Fruit fly (Drosophila melanogaster) whole organism, embryonic: Measurements from ENCODE around the gene Vti1a.

Experiments
- Aef1 ChIP-seq: fragments of 200-800 bp; sonication (Bioruptor generic); IDR thresholded peaks from 3 replicates; pipeline ENCODE4 v1.3.6; 2022; ENCODE audit warnings: missing biosample characterization, missing genetic modification characterization
- Atf-2 ChIP-seq: fragments of 200-800 bp; sonication (Bioruptor generic); optimal IDR thresholded peaks from 2 replicates; lab custom pipeline; 2016; ENCODE audit warnings: missing biosample characterization, missing genetic modification characterization
- CG1024 ChIP-seq: fragments of 200-800 bp; sonication (Bioruptor generic); IDR thresholded peaks from 2 replicates; pipeline ENCODE4 v1.3.6; 2022; ENCODE audit warnings: missing biosample characterization, missing genetic modification characterization
- CG10366 ChIP-seq: fragments of 200-800 bp; sonication (Bioruptor generic); IDR thresholded peaks from 2 replicates; pipeline ENCODE4 v1.3.6; 2022; ENCODE audit warnings: missing biosample characterization, missing genetic modification characterization
- CG10543 ChIP-seq: fragments of 200-800 bp; sonication (Bioruptor generic); optimal IDR thresholded peaks from 3 replicates; lab custom pipeline; 2017; ENCODE audit warnings: missing biosample characterization, mild to moderate bottlenecking, missing genetic modification characterization, moderate library complexity
- CG11398 ChIP-seq: fragments of 200-800 bp; sonication (Bioruptor generic); optimal IDR thresholded peaks from 2 replicates; lab custom pipeline; 2016; ENCODE audit warnings: missing biosample characterization, missing genetic modification characterization
- CG11504 ChIP-seq: fragments of 200-800 bp; sonication (Bioruptor generic); optimal IDR thresholded peaks from 3 replicates; lab custom pipeline; 2019; ENCODE audit warnings: missing biosample characterization, mild to moderate bottlenecking, missing genetic modification characterization, moderate library complexity
- CG12659 ChIP-seq: fragments of 200-800 bp; sonication (Bioruptor generic); optimal IDR thresholded peaks from 3 replicates; lab custom pipeline; 2017; ENCODE audit warnings: mild to moderate bottlenecking, missing biosample characterization, missing genetic modification reagents, missing genetic modification characterization
- CG12769 ChIP-seq: fragments of 200-800 bp; sonication (Bioruptor generic); optimal IDR thresholded peaks from 2 replicates; lab custom pipeline; 2019; ENCODE audit warnings: missing biosample characterization, mild to moderate bottlenecking, missing genetic modification characterization, moderate library complexity
- CG12942 ChIP-seq: fragments of 200-800 bp; sonication (Bioruptor generic); optimal IDR thresholded peaks from 3 replicates; lab custom pipeline; 2016; ENCODE audit warnings: missing biosample characterization, missing genetic modification characterization
- CG15479 ChIP-seq: fragments of 200-800 bp; sonication (Bioruptor generic); optimal IDR thresholded peaks from 3 replicates; lab custom pipeline; 2019; ENCODE audit warnings: missing biosample characterization, mild to moderate bottlenecking, missing genetic modification characterization, moderate library complexity
- CG18262 ChIP-seq: fragments of 200-800 bp; optimal IDR thresholded peaks from 3 replicates; lab custom pipeline; 2019; ENCODE audit warnings: missing biosample characterization, mild to moderate bottlenecking, missing genetic modification characterization, moderate library complexity
- CG2678 ChIP-seq: fragments of 200-800 bp; sonication (Bioruptor generic); optimal IDR thresholded peaks from 3 replicates; lab custom pipeline; 2019; ENCODE audit warnings: missing biosample characterization, mild to moderate bottlenecking, missing genetic modification characterization, moderate library complexity
- CG32532 ChIP-seq: fragments of 200-800 bp; sonication (Bioruptor generic); IDR thresholded peaks from 2 replicates; pipeline ENCODE4 v1.3.6; 2022; ENCODE audit warnings: missing biosample characterization, missing genetic modification characterization
- CG34422 ChIP-seq: fragments of 200-800 bp; sonication (Bioruptor generic); IDR thresholded peaks from 3 replicates; pipeline ENCODE4 v1.3.6; 2022; ENCODE audit warnings: missing biosample characterization, missing genetic modification characterization
- CG4360 ChIP-seq: fragments of 200-800 bp; sonication (Bioruptor generic); IDR thresholded peaks from 2 replicates; pipeline ENCODE4 v1.3.6; 2022; ENCODE audit warnings: missing biosample characterization, missing genetic modification characterization
- CG4707 ChIP-seq: fragments of 200-800 bp; sonication (Bioruptor generic); optimal IDR thresholded peaks from 2 replicates; lab custom pipeline; 2018; ENCODE audit warnings: missing biosample characterization, mild to moderate bottlenecking, missing genetic modification characterization, moderate library complexity
- CG6689 ChIP-seq: fragments of 200-800 bp; sonication (Bioruptor generic); IDR thresholded peaks from 2 replicates; pipeline ENCODE4 v1.3.6; 2022; ENCODE audit warnings: missing biosample characterization, missing genetic modification characterization
- CG7987 ChIP-seq: fragments of 200-800 bp; sonication (Bioruptor generic); optimal IDR thresholded peaks from 2 replicates; lab custom pipeline; 2018; ENCODE audit warnings: missing biosample characterization, mild to moderate bottlenecking, missing genetic modification characterization, moderate library complexity
- CG8089 ChIP-seq: fragments of 200-800 bp; sonication (Bioruptor generic); optimal IDR thresholded peaks from 3 replicates; lab custom pipeline; 2016; ENCODE audit warnings: missing biosample characterization, missing genetic modification characterization
- CG9797 ChIP-seq: fragments of 200-800 bp; sonication (Bioruptor generic); optimal IDR thresholded peaks from 3 replicates; lab custom pipeline; 2018; ENCODE audit warnings: missing biosample characterization, mild to moderate bottlenecking, missing genetic modification characterization
- D19B ChIP-seq: fragments of 200-800 bp; sonication (Bioruptor generic); optimal IDR thresholded peaks from 2 replicates; lab custom pipeline; 2017; ENCODE audit warnings: missing biosample characterization, mild to moderate bottlenecking, missing genetic modification characterization
- Fer2 ChIP-seq: fragments of 200-800 bp; sonication (Bioruptor generic); optimal IDR thresholded peaks from 2 replicates; lab custom pipeline; 2018; ENCODE audit warnings: missing biosample characterization, mild to moderate bottlenecking, missing genetic modification characterization, moderate library complexity
- HLH3B ChIP-seq: fragments of 200-800 bp; sonication (Bioruptor generic); IDR thresholded peaks from 2 replicates; pipeline ENCODE4 v1.3.6; 2022; ENCODE audit warnings: missing biosample characterization, missing genetic modification characterization
- Hand ChIP-seq: fragments of 200-800 bp; sonication (Bioruptor generic); optimal IDR thresholded peaks from 2 replicates; lab custom pipeline; 2017; ENCODE audit warnings: mild to moderate bottlenecking, missing biosample characterization, missing genetic modification reagents, missing genetic modification characterization
- HmgZ ChIP-seq: fragments of 200-800 bp; sonication (Bioruptor generic); optimal IDR thresholded peaks from 2 replicates; lab custom pipeline; 2018; ENCODE audit warnings: missing biosample characterization, mild to moderate bottlenecking, missing genetic modification characterization
- Hr51 ChIP-seq, 2 experiments: fragments of 200-800 bp; sonication (Bioruptor generic); optimal IDR thresholded peaks; 2 replicates in 1 of 2; 3 replicates in 1 of 2; lab custom pipeline; 2016 to 2018; ENCODE audit warnings: missing biosample characterization in 2 of 2, missing genetic modification characterization in 2 of 2, mild to moderate bottlenecking in 1 of 2, moderate library complexity in 1 of 2
- Jarid2 ChIP-seq: fragments of 200-800 bp; sonication (Bioruptor generic); optimal IDR thresholded peaks from 3 replicates; lab custom pipeline; 2017; ENCODE audit warnings: mild to moderate bottlenecking, missing biosample characterization, missing genetic modification reagents, missing genetic modification characterization
- NC2β ChIP-seq: fragments of 200-800 bp; sonication (Bioruptor generic); optimal IDR thresholded peaks from 2 replicates; lab custom pipeline; 2016; ENCODE audit warnings: missing biosample characterization, missing genetic modification characterization
- Pdp1 ChIP-seq, 2 experiments: fragments of 200-800 bp; sonication (Bioruptor generic); optimal IDR thresholded peaks; 3 replicates each; lab custom pipeline; 2016; ENCODE audit warnings: missing biosample characterization in 2 of 2, missing genetic modification characterization in 2 of 2, mild to moderate bottlenecking in 1 of 2, moderate library complexity in 1 of 2
- Ptx1 ChIP-seq: fragments of 200-800 bp; sonication (Bioruptor generic); IDR thresholded peaks from 2 replicates; pipeline ENCODE4 v1.3.6; 2022; ENCODE audit warnings: missing biosample characterization, missing genetic modification characterization
- Sin3A ChIP-seq: fragments of >200 bp; optimal IDR thresholded peaks from 2 replicates; lab custom pipeline; 2018
- Trl ChIP-seq, 3 experiments: fragments of >200 bp in 2 of 3; fragments of 200-800 bp in 1 of 3; sonication (Bioruptor generic) in 1 of 3; optimal IDR thresholded peaks; 2 replicates in 1 of 3; 3 replicates in 2 of 3; lab custom pipeline; 2016 to 2017; ENCODE audit warnings: missing biosample characterization in 1 of 3, missing genetic modification characterization in 1 of 3
- bigmax ChIP-seq: fragments of 200-800 bp; sonication (Bioruptor generic); optimal IDR thresholded peaks from 2 replicates; lab custom pipeline; 2018; ENCODE audit warnings: missing biosample characterization, mild to moderate bottlenecking, missing genetic modification characterization
- bsh ChIP-seq, 2 experiments: fragments of 200-800 bp; sonication (Bioruptor generic); optimal IDR thresholded peaks; 2 replicates each; lab custom pipeline; 2017 to 2018; ENCODE audit warnings: mild to moderate bottlenecking in 2 of 2, missing biosample characterization in 2 of 2, missing genetic modification characterization in 2 of 2, moderate library complexity in 1 of 2
- corto ChIP-seq: fragments of 200-800 bp; sonication (Bioruptor generic); optimal IDR thresholded peaks from 2 replicates; lab custom pipeline; 2016; ENCODE audit warnings: missing biosample characterization, mild to moderate bottlenecking, missing genetic modification characterization, moderate library complexity
- danr ChIP-seq: fragments of 200-800 bp; sonication (Bioruptor generic); IDR thresholded peaks from 2 replicates; pipeline ENCODE4 v1.3.6; 2022; ENCODE audit warnings: missing biosample characterization, missing genetic modification characterization
- dmrt99B ChIP-seq: fragments of 200-800 bp; sonication (Bioruptor generic); optimal IDR thresholded peaks from 2 replicates; lab custom pipeline; 2018; ENCODE audit warnings: missing biosample characterization, mild to moderate bottlenecking, missing genetic modification characterization, moderate library complexity
- gem ChIP-seq: fragments of 200-800 bp; sonication (Bioruptor generic); optimal IDR thresholded peaks from 2 replicates; lab custom pipeline; 2019; ENCODE audit warnings: missing biosample characterization, mild to moderate bottlenecking, missing genetic modification characterization, moderate library complexity
- ken ChIP-seq: fragments of 200-800 bp; sonication (Bioruptor generic); IDR thresholded peaks from 3 replicates; pipeline ENCODE4 v1.3.6; 2022; ENCODE audit warnings: missing biosample characterization, missing genetic modification characterization
- onecut ChIP-seq: fragments of 200-800 bp; sonication (Bioruptor generic); IDR thresholded peaks from 2 replicates; pipeline ENCODE4 v1.3.6; 2022; ENCODE audit warnings: missing biosample characterization, missing genetic modification characterization
- p53 ChIP-seq: fragments of 200-800 bp; sonication (Bioruptor generic); optimal IDR thresholded peaks from 2 replicates; lab custom pipeline; 2016; ENCODE audit warnings: missing biosample characterization, missing genetic modification characterization
- peb ChIP-seq: fragments of 200-800 bp; sonication (Bioruptor generic); IDR thresholded peaks from 2 replicates; pipeline ENCODE4 v1.3.6; 2022; ENCODE audit warnings: missing biosample characterization, missing genetic modification characterization
- rib ChIP-seq: fragments of 200-800 bp; sonication (Bioruptor generic); IDR thresholded peaks from 2 replicates; pipeline ENCODE4 v1.3.6; 2022; ENCODE audit warnings: missing biosample characterization, missing genetic modification characterization
- ro ChIP-seq: fragments of 200-800 bp; sonication (Bioruptor generic); IDR thresholded peaks from 2 replicates; pipeline ENCODE4 v1.3.6; 2022; ENCODE audit warnings: missing biosample characterization, missing genetic modification characterization
- stwl ChIP-seq: fragments of 200-800 bp; sonication (Bioruptor generic); optimal IDR thresholded peaks from 3 replicates; lab custom pipeline; 2018; ENCODE audit warnings: missing biosample characterization, mild to moderate bottlenecking, missing genetic modification characterization, moderate library complexity
- ttk ChIP-seq: fragments of 200-800 bp; sonication (Bioruptor generic); IDR thresholded peaks from 2 replicates; pipeline ENCODE4 v2.1.2; 2022; ENCODE audit warnings: missing biosample characterization, missing genetic modification characterization
- z ChIP-seq: fragments of 200-800 bp; sonication (Bioruptor generic); IDR thresholded peaks from 3 replicates; pipeline ENCODE4 v1.3.6; 2022; ENCODE audit warnings: missing biosample characterization, missing genetic modification characterization
- zen2 ChIP-seq: fragments of 200-800 bp; sonication (Bioruptor generic); IDR thresholded peaks from 3 replicates; pipeline ENCODE4 v1.3.6; 2022; ENCODE audit warnings: missing biosample characterization, missing genetic modification characterization; ENCODE audit not compliant: partially characterized antibody

The Vti1a gene

dm6 chr3L:739357-740130, 46.8 kb upstream of the Vti1a start (continued):
- TF ChIP-seq CG11398 (GFP tag; lab: Kevin White, UChicago) = no peak
- TF ChIP-seq CG10543 (GFP tag; lab: Kevin White, UChicago) = no peak
- peak; percentile 80 for TF ChIP-seq CG4707 (GFP tag; lab: Kevin White, UChicago)
- TF ChIP-seq CG10366 (GFP tag; lab: Robert Waterston, UW) = no peak
- peak; percentile 55 for TF ChIP-seq CG4360 (GFP tag; lab: Robert Waterston, UW)
- TF ChIP-seq Aef1 (GFP tag; lab: Robert Waterston, UW) = no peak
- no peak for TF ChIP-seq onecut
- no peak for TF ChIP-seq CG15479 (GFP tag; lab: Kevin White, UChicago)
- no peak for TF ChIP-seq NC2β (GFP tag; lab: Kevin White, UChicago)
- 0 out of 2 replicates have a peak, but pooled peaks have one; percentile 8 for TF ChIP-seq ttk (GFP tag; lab: Robert Waterston, UW)
- no peak for TF ChIP-seq Jarid2 (GFP tag; lab: Kevin White, UChicago)
- TF ChIP-seq CG18262 = no peak
- no peak for TF ChIP-seq zen2 (GFP tag; lab: Robert Waterston, UW)
- TF ChIP-seq CG12942 (GFP tag; lab: Kevin White, UChicago) = no peak
- no peak for TF ChIP-seq danr
- TF ChIP-seq Hand (GFP tag; lab: Kevin White, UChicago) = no peak
- TF ChIP-seq CG11504 (tag; lab: Kevin White, UChicago) = peak; percentile 95
- no peak for TF ChIP-seq Pdp1 (GFP tag; optimal IDR thresholded peaks at IDR 0.05; lab: Kevin White, UChicago)
- TF ChIP-seq ken = no peak
- no peak for TF ChIP-seq Ptx1 (GFP tag; lab: Robert Waterston, UW)
- TF ChIP-seq CG34422 (GFP tag; lab: Robert Waterston, UW) = 0 out of 3 replicates have a peak, but pooled peaks have one; percentile 24
- TF ChIP-seq CG8089 (GFP tag; lab: Kevin White, UChicago) = no peak
- TF ChIP-seq CG1024 (GFP tag; lab: Robert Waterston, UW) = 0 out of 2 replicates have a peak, but pooled peaks have one; percentile 11
- no peak for TF ChIP-seq rib
- no peak for TF ChIP-seq CG12769 (tag; lab: Kevin White, UChicago)
- peak; percentile 11 for TF ChIP-seq Atf-2 (GFP tag; lab: Kevin White, UChicago)
- peak in 1 of 2 experiments; percentile 55 for TF ChIP-seq Trl (optimal IDR thresholded peaks at IDR 0.05; lab: Kevin White, UChicago)
- TF ChIP-seq Trl (GFP tag; optimal IDR thresholded peaks at IDR 0.05; lab: Kevin White, UChicago) = no peak
- no peak for TF ChIP-seq CG6689 (GFP tag; lab: Robert Waterston, UW)
- TF ChIP-seq gem (tag; lab: Kevin White, UChicago) = no peak
- peak; percentile 32 for TF ChIP-seq D19B (GFP tag; lab: Kevin White, UChicago)
- TF ChIP-seq bsh (GFP tag; optimal IDR thresholded peaks at IDR 0.05; lab: Kevin White, UChicago) = no peak
- no peak for TF ChIP-seq Fer2 (tag; lab: Kevin White, UChicago)
- TF ChIP-seq z = no peak
- peak; percentile 12 for TF ChIP-seq dmrt99B (tag; lab: Kevin White, UChicago)
- no peak for TF ChIP-seq CG32532 (GFP tag; lab: Robert Waterston, UW)
- no peak for TF ChIP-seq p53 (GFP tag; lab: Kevin White, UChicago)
- TF ChIP-seq CG2678 = no peak
- no peak for TF ChIP-seq corto (GFP tag; lab: Kevin White, UChicago)
- TF ChIP-seq CG12659 (GFP tag; lab: Kevin White, UChicago) = no peak
- TF ChIP-seq CG9797 (GFP tag; lab: Kevin White, UChicago) = no peak
- no peak for TF ChIP-seq peb (GFP tag; lab: Robert Waterston, UW)
- no peak for TF ChIP-seq Sin3A
- no peak for TF ChIP-seq HLH3B
- no peak for TF ChIP-seq CG7987
- TF ChIP-seq ro = no peak
- TF ChIP-seq bigmax (GFP tag; lab: Kevin White, UChicago) = no peak
- no peak for TF ChIP-seq HmgZ
- no peak for TF ChIP-seq stwl
- TF ChIP-seq Hr51 (GFP tag; optimal IDR thresholded peaks at IDR 0.05; lab: Kevin White, UChicago) = no peak
